Fruit fly (Drosophila melanogaster): ENCODE data around the gene atk.

- TF ChIP-seq CG8478 (optimal IDR thresholded peaks at IDR 0.05): no peak
- TF ChIP-seq CTCF (optimal IDR thresholded peaks at IDR 0.05): no peak
These were observed 27.0 kb upstream of the atk start, which contains the start of gene ND-39 for dm6 chr3L:20491525-20492132.

Data from S2 (cell line).